Fruit fly (Drosophila melanogaster) whole organism, prepupa: Measurements from ENCODE around the gene Vav.
A peak's percentile ranks its signal among the peaks of the same experiment; 100 is the strongest.

Source experiments
- CG11294 ChIP-seq: fragments of 200-800 bp; sonication (Bioruptor generic); IDR thresholded peaks from 2 replicates; pipeline ENCODE4 v1.3.6; 2022; ENCODE audit warnings: missing biosample characterization, missing genetic modification characterization
- CG11762 ChIP-seq: fragments of 200-800 bp; sonication (Bioruptor generic); optimal IDR thresholded peaks from 3 replicates; lab custom pipeline; 2016; ENCODE audit warnings: missing biosample characterization, missing genetic modification characterization; ENCODE audit not compliant: insufficient read depth
- CG15336 ChIP-seq: fragments of 200-800 bp; sonication (Bioruptor generic); IDR thresholded peaks from 2 replicates; pipeline ENCODE4 v1.3.6; 2022; ENCODE audit warnings: missing biosample characterization, missing genetic modification characterization
- CG1621 ChIP-seq: fragments of 200-800 bp; sonication (Bioruptor generic); optimal IDR thresholded peaks from 3 replicates; lab custom pipeline; 2018; ENCODE audit warnings: missing biosample characterization, mild to moderate bottlenecking, missing genetic modification characterization
- CG3032 ChIP-seq: fragments of 200-800 bp; optimal IDR thresholded peaks from 2 replicates; lab custom pipeline; 2019; ENCODE audit warnings: missing biosample characterization, mild to moderate bottlenecking, missing genetic modification characterization, moderate library complexity
- CG32006 ChIP-seq: fragments of 200-800 bp; sonication (Bioruptor generic); optimal IDR thresholded peaks from 3 replicates; lab custom pipeline; 2017; ENCODE audit warnings: missing biosample characterization, mild to moderate bottlenecking, missing genetic modification characterization
- CG34406 ChIP-seq: fragments of 200-800 bp; sonication (Bioruptor generic); optimal IDR thresholded peaks from 3 replicates; lab custom pipeline; 2016; ENCODE audit warnings: missing biosample characterization, missing genetic modification characterization
- CG6163 ChIP-seq: fragments of 200-800 bp; sonication (Bioruptor generic); IDR thresholded peaks from 3 replicates; pipeline ENCODE4 v1.3.6; 2022; ENCODE audit warnings: missing biosample characterization, missing genetic modification characterization
- CG6808 ChIP-seq: fragments of 200-800 bp; sonication (Bioruptor generic); optimal IDR thresholded peaks from 3 replicates; lab custom pipeline; 2017; ENCODE audit warnings: missing biosample characterization, missing genetic modification characterization, mild to moderate bottlenecking, moderate library complexity, missing genetic modification reagents
- CG8119 ChIP-seq: fragments of 200-800 bp; sonication (Bioruptor generic); IDR thresholded peaks from 3 replicates; pipeline ENCODE4 v1.3.6; 2022; ENCODE audit warnings: missing biosample characterization, missing genetic modification characterization
- CG8632 ChIP-seq: fragments of 200-800 bp; sonication (Bioruptor generic); optimal IDR thresholded peaks from 3 replicates; lab custom pipeline; 2016; ENCODE audit warnings: missing biosample characterization, missing genetic modification characterization
- CG9139 ChIP-seq: fragments of 200-800 bp; sonication (Bioruptor generic); optimal IDR thresholded peaks from 3 replicates; lab custom pipeline; 2017; ENCODE audit warnings: missing biosample characterization, mild to moderate bottlenecking, missing genetic modification characterization
- Eip78C ChIP-seq: fragments of 200-800 bp; sonication (Bioruptor generic); peaks from one replicate; lab custom pipeline; 2016; ENCODE audit warnings: missing biosample characterization, missing genetic modification characterization
- Ets96B ChIP-seq: fragments of 200-800 bp; optimal IDR thresholded peaks from 2 replicates; lab custom pipeline; 2019; ENCODE audit warnings: missing biosample characterization, mild to moderate bottlenecking, missing genetic modification characterization, moderate library complexity
- Met ChIP-seq: fragments of 200-800 bp; sonication (Bioruptor generic); optimal IDR thresholded peaks from 3 replicates; lab custom pipeline; 2016; ENCODE audit warnings: missing biosample characterization, missing genetic modification characterization
- Sox14 ChIP-seq: fragments of 200-800 bp; sonication (Bioruptor generic); optimal IDR thresholded peaks from 3 replicates; lab custom pipeline; 2016; ENCODE audit warnings: missing biosample characterization, missing genetic modification characterization
- achi ChIP-seq: fragments of 200-800 bp; sonication (Bioruptor generic); optimal IDR thresholded peaks from 3 replicates; lab custom pipeline; 2016; ENCODE audit warnings: missing biosample characterization, missing genetic modification characterization
- acj6 ChIP-seq: fragments of 200-800 bp; sonication (Bioruptor generic); optimal IDR thresholded peaks from 3 replicates; lab custom pipeline; 2016; ENCODE audit warnings: missing biosample characterization, missing genetic modification characterization
- eg ChIP-seq: fragments of 200-800 bp; sonication (Bioruptor generic); IDR thresholded peaks from 3 replicates; pipeline ENCODE4 v1.3.6; 2022; ENCODE audit warnings: missing biosample characterization, missing genetic modification characterization
- esn ChIP-seq: fragments of 200-800 bp; sonication (Bioruptor generic); optimal IDR thresholded peaks from 2 replicates; lab custom pipeline; 2016; ENCODE audit warnings: missing biosample characterization, mild to moderate bottlenecking, missing genetic modification characterization, moderate library complexity
- fkh ChIP-seq: fragments of 200-800 bp; sonication (Bioruptor generic); optimal IDR thresholded peaks from 3 replicates; lab custom pipeline; 2017; ENCODE audit warnings: missing biosample characterization, mild to moderate bottlenecking, missing genetic modification characterization, moderate library complexity
- spab ChIP-seq: fragments of 200-800 bp; sonication (Bioruptor generic); optimal IDR thresholded peaks from 2 replicates; lab custom pipeline; 2017; ENCODE audit warnings: missing biosample characterization, mild to moderate bottlenecking, missing genetic modification characterization, missing genetic modification reagents
- vri ChIP-seq: fragments of 200-800 bp; sonication (Bioruptor generic); optimal IDR thresholded peaks from 3 replicates; lab custom pipeline; 2016; ENCODE audit warnings: missing biosample characterization, mild to moderate bottlenecking, missing genetic modification characterization

Vav gene

DNA sequence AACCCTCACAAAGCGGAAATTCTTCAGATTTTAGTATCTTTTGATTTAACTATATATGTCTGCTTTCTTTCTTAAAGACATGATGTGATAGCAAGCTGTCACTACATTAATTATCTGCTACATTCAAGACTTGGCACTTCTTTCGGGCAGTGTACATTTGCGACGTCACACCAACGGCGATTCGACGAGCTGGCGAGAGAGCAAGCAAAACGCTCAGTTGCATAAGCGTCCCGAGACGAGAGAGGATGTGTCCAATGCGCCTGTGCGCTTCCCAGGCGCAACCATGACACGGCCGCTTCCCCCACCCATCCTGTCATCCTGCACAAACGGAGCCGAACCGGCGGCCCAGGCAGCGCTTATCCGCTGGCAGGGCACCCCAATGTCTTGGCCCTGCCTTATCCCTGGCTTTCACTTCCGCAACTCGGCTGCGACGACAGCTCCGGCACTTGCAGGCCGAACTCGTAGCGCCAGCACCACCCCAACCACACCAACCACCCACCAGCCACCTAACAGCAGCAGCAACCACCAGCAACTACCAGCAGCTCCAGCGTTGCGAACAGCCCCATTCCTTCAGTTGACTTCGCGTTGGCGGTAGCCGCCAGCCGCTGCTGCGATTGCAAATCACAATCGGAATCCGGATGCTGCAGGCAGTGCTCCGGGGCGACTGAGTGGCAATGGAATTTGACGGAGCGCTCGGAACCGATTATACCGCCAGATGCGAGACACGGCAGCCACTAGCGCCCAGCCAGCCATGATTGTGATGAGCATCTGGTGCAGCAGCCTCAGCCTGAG is 13.0 kb upstream of the Vav start, which contains the start of gene Hs3st-B:
Hs3st-B (plus strand) TSS at position 214 of the 792 bp plus-strand sequence.
- TF ChIP-seq vri (GFP tag; lab: Kevin White, UChicago) (peak; percentile 14), Eip78C (GFP tag; lab: Kevin White, UChicago) (peak; percentile 43), CG9139 (GFP tag; lab: Kevin White, UChicago) (no peak)

DNA sequence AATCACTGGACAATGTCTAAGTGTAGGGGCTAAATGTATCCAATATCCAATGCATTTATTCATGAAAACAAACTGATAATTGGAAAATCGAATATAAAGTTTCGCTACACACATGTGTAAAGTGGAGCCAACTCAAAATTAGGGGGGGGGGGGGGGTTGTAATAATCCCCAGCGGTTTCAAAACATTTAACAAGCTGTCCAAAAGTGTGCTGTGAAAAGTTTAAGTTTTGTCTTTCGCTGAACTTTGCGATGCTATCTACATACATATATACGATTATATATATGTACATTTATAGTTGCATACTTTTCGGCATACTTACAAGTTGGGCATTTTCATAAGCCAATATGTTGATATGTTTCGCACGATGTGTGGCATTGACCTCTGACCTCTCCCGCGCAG is 12.3 kb upstream of the Vav start:
- TF ChIP-seq CG6163: no peak
- TF ChIP-seq Sox14: no peak
- no peak for TF ChIP-seq CG34406 (GFP tag; lab: Kevin White, UChicago)
- TF ChIP-seq CG11762 (GFP tag; lab: Kevin White, UChicago): no peak
- no peak for TF ChIP-seq CG11294 (GFP tag; lab: Robert Waterston, UW)
- TF ChIP-seq spab (GFP tag; lab: Kevin White, UChicago): no peak
- no peak for TF ChIP-seq acj6 (GFP tag; lab: Kevin White, UChicago)
- no peak for TF ChIP-seq Eip78C (GFP tag; lab: Kevin White, UChicago)

DNA sequence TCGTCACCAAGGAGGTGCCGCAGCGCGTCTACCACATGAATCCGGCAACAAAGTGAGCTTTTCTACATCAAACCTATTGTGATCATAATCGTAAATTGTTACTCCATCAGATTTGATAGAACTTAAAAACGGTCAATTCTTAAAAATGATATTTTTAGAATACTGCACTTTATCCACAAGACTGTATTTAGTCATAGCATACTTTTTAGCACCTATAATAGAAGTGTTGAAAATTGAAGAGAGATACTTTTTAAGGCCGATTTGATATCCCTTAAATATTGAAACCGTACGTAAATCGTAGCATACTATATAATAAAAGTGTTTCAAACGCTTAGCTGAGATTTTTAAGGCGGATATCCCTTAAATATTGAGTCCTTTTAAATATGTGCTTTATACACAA is 11.5 kb upstream of the Vav start:
- no peak for TF ChIP-seq CG8632

DNA sequence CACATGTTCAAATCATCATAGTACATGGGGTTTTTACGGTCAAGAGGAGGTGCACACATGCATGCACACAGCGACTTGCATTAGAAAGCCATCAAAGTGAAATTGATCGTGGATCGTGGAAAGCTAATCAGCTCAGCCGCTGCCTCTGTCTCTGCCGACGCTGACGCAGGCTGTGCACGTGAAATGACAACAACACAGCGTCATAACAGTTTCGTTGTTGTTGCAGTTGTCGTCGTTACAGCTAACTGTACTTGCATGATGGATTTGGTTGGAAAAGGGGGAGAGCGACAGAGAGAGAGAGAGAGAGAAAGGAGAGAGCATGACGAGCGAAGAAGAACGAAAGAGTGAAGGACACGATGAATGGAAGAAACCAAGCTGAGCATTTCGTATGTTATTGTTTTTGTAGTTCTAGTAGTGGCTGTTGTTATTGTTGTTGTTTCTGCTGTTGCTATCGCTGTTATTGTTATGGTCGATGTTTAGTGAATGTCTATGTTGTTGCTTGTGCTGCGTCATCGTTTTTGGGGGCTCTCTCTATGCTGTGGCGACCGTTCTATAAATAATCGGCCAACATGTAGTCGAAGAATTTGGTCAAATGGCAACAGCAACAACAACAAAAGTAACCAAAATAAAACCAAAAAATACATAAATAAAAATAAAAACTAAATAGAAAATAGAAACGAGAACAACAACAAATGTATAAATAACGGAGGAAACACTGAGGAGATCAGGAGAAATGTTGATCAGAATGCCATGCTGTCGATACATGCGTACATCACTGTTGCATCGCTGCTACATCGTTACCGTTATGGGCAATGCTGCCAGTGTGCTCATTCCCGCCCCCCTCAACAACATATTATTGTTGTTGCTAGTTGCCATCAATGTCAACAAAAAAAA is 1.6 kb upstream of the Vav start:
- 0 out of 2 replicates have a peak, but pooled peaks have one; percentile 19 for TF ChIP-seq CG15336 (GFP tag; lab: Robert Waterston, UW)
- TF ChIP-seq Eip78C (GFP tag; lab: Kevin White, UChicago): no peak

DNA sequence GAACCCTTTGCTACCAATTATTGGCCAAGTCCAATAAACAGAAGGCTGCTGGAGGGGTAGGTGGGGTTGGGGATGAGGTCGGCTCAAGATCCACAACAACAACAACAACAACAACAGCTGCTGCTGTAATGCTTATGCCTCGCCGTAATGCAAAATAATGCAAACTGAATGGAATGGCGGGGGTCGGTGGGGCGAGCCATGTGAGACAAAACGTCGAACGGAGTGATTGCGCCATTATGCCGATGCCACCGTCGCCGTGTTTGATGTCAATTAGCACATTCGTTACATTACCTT is 977 bp upstream of the Vav start:
- peak; percentile 38 for TF ChIP-seq CG6808 (GFP tag; lab: Kevin White, UChicago)
- TF ChIP-seq CG1621 (tag; lab: Kevin White, UChicago): no peak
- TF ChIP-seq, all 60 proteins: peak for 1

DNA sequence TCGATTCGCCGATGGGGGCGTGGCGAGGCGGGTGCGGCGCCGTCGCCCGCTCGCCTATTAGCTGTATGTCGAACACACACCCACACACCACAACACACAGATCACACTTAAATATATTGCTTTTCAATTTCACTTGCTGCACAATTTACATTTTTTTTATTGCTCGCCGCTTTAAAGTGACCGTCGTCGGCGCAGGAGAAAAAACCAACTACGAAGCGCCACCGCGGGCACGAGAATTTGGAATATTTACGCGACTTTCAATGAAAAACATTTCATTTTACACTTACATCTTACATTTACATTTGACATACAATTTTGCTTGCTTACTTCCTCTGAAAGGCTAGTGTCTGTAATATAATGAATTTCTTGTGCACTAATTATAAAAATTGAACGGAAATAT is 549 bp upstream of the Vav start, which contains the start of gene rictor:
rictor (minus strand) TSS at position 170 of the 400 bp plus-strand sequence.
- no peak for TF ChIP-seq Met (GFP tag; lab: Kevin White, UChicago)
- peak; percentile 32 for TF ChIP-seq Eip78C (GFP tag; lab: Kevin White, UChicago)
- TF ChIP-seq CG15336 (GFP tag; lab: Robert Waterston, UW): peak; percentile 20; the same call in 1 of the 2 replicates

DNA sequence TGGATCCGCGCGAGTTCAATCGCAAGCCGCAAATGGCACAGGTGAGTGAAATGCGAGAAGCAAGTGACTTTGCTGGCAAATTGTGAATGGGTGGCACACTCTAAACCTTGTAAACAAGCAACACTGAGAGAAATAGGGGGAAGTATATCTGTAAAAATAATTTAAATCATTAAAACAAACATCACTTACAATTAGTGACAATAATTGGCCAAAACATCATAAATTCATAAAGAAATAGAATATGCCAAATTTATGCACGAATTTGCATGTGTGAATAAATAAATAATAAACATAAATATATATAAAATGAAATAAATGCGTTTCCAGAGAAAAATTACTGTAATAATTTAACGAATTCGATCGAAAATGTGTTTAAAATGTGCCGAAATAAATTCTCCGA is 933 bp downstream of the Vav start:
- TF ChIP-seq CG15336 (GFP tag; lab: Robert Waterston, UW) (peak; percentile 57; the same call in 1 of the 2 replicates), Eip78C (GFP tag; lab: Kevin White, UChicago) (peak; percentile 68), CG11294 (GFP tag; lab: Robert Waterston, UW) (no peak), Ets96B (peak; percentile 30), CG3032 (tag; lab: Kevin White, UChicago) (peak; percentile 15), CG11762 (GFP tag; lab: Kevin White, UChicago) (no peak), fkh (no peak), esn (GFP tag; lab: Kevin White, UChicago) (peak; percentile 21), CG32006 (GFP tag; lab: Kevin White, UChicago) (peak; percentile 48), CG8119 (GFP tag; lab: Robert Waterston, UW) (peak; percentile 54; the same call in 2 of the 3 replicates), achi (peak; percentile 11), CG6808 (GFP tag; lab: Kevin White, UChicago) (no peak), eg (GFP tag; lab: Robert Waterston, UW) (peak; percentile 42; the same call in 2 of the 3 replicates)
- TF ChIP-seq, all 60 proteins: peak for 9
